Fruit fly (Drosophila melanogaster): ENCODE results near the gene caps.

DNA sequence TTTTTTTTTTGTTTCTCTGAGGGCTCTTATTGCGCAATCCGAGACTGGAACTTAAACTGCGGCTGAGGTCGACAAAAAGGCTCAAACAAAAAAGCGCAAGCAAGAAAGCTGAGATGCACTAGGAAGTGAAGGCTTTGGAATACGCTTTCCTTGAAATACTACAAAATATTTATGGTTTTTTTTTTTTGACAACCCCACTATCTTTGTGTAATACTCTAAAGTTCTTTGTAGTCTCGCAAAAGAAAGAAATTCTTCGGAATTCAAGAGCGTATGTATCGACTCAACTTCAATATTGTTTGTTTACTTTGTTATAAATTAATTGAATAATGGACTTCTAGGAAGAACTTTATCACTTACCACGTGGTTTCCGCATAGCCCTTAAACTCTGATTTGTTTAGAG, 59.7 kb downstream of the caps start:
- no peak for TF ChIP-seq Snoo (tag; optimal IDR thresholded peaks at IDR 0.05)
- no peak for TF ChIP-seq CG13204 (GFP tag; optimal IDR thresholded peaks at IDR 0.05)
- no peak for TF ChIP-seq Pif1A (GFP tag; optimal IDR thresholded peaks at IDR 0.05)
- peak; percentile 68 for TF ChIP-seq CG15710 (tag; optimal IDR thresholded peaks at IDR 0.05)
- TF ChIP-seq rn (GFP tag; IDR thresholded peaks at IDR 0.05) = no peak
- TF ChIP-seq Pif1B (GFP tag; optimal IDR thresholded peaks at IDR 0.05) = peak; percentile 42
